Worm (Caenorhabditis elegans) whole organism, L1 larva: ENCODE measurements around the gene lido-6.

Experiments
- Y116A8C.19 ChIP-seq: sonication (generic microtip); optimal IDR thresholded peaks from 2 replicates; lab custom pipeline; 2016; ENCODE audit warnings: missing compliant biosample characterization, missing genetic modification characterization, borderline replicate concordance
- aha-1 ChIP-seq: fragments of 150-350 bp; optimal IDR thresholded peaks from 2 replicates; lab custom pipeline; 2014; ENCODE audit warnings: missing biosample characterization, missing genetic modification characterization
- ama-1 ChIP-seq: fragments of 150-350 bp; optimal IDR thresholded peaks from 2 replicates; lab custom pipeline; 2014
- blmp-1 ChIP-seq: fragments of 150-350 bp; optimal IDR thresholded peaks from 2 replicates; lab custom pipeline; 2014; ENCODE audit warnings: missing biosample characterization, missing genetic modification characterization
- dsc-1 ChIP-seq: sonication (generic microtip); optimal IDR thresholded peaks from 2 replicates; lab custom pipeline; 2016; ENCODE audit warnings: mild to moderate bottlenecking, missing genetic modification characterization, missing compliant biosample characterization
- efl-1 ChIP-seq, 4 experiments: fragments of 150-350 bp; optimal IDR thresholded peaks in 3 of 4; peaks in 1 of 4; 1 replicate in 1 of 4; 2 replicates in 3 of 4; lab custom pipeline; 2014; ENCODE audit warnings: missing biosample characterization in 2 of 4, missing genetic modification characterization in 2 of 4, missing genetic modification reagents in 2 of 4
- efl-3 ChIP-seq: fragments of 200-800 bp; sonication (Bioruptor generic); optimal IDR thresholded peaks from 2 replicates; lab custom pipeline; 2018; ENCODE audit warnings: mild to moderate bottlenecking, missing genetic modification characterization, missing compliant biosample characterization
- elt-2 ChIP-seq: sonication (generic microtip); optimal IDR thresholded peaks from 2 replicates; lab custom pipeline; 2016; ENCODE audit warnings: missing genetic modification characterization, mild to moderate bottlenecking, inconsistent platforms, missing compliant biosample characterization, missing genetic modification reagents
- elt-3 ChIP-seq, 6 experiments: fragments of 150-350 bp in 1 of 6; sonication (generic microtip); optimal IDR thresholded peaks; 2 replicates each; lab custom pipeline; 2017 to 2018; ENCODE audit warnings: missing biosample characterization in 6 of 6, missing genetic modification characterization in 6 of 6, inconsistent platforms in 1 of 6
- fkh-8 ChIP-seq: sonication (generic microtip); optimal IDR thresholded peaks from 2 replicates; lab custom pipeline; 2016; ENCODE audit warnings: mild to moderate bottlenecking, missing genetic modification characterization, missing compliant biosample characterization
- fos-1 ChIP-seq: fragments of 150-350 bp; optimal IDR thresholded peaks from 2 replicates; lab custom pipeline; 2014; ENCODE audit warnings: missing biosample characterization, missing genetic modification characterization
- grh-1 ChIP-seq: fragments of 200-800 bp; sonication (Bioruptor generic); IDR thresholded peaks from 2 replicates; pipeline ENCODE4 v1.3.6; 2022; ENCODE audit warnings: missing genetic modification reagents, missing genetic modification characterization, missing compliant biosample characterization
- hlh-4 ChIP-seq: sonication (generic microtip); optimal IDR thresholded peaks from 2 replicates; lab custom pipeline; 2016; ENCODE audit warnings: mild to moderate bottlenecking, missing genetic modification characterization, missing compliant biosample characterization
- hpl-2 ChIP-seq: fragments of 150-350 bp; optimal IDR thresholded peaks from 2 replicates; lab custom pipeline; 2014; ENCODE audit warnings: missing biosample characterization, missing genetic modification reagents, missing genetic modification characterization
- irx-1 ChIP-seq: sonication (generic microtip); optimal IDR thresholded peaks from 2 replicates; lab custom pipeline; 2016; ENCODE audit warnings: missing genetic modification characterization, missing compliant biosample characterization
- isw-1 ChIP-seq: fragments of 200-800 bp; sonication (Bioruptor generic); IDR thresholded peaks from 2 replicates; pipeline ENCODE4 v1.3.6; 2022; ENCODE audit warnings: missing genetic modification characterization, missing compliant biosample characterization
- lin-13 ChIP-seq: fragments of 150-350 bp; optimal IDR thresholded peaks from 2 replicates; lab custom pipeline; 2014; ENCODE audit warnings: missing biosample characterization, missing genetic modification reagents, missing genetic modification characterization
- lin-14 ChIP-seq: fragments of 200-800 bp; sonication (Bioruptor generic); optimal IDR thresholded peaks from 2 replicates; lab custom pipeline; 2018; ENCODE audit warnings: mild to moderate bottlenecking, missing genetic modification characterization, moderate library complexity, missing compliant biosample characterization
- lin-35 ChIP-seq, 2 experiments: fragments of 150-350 bp; optimal IDR thresholded peaks; 2 replicates each; lab custom pipeline; 2014; ENCODE audit warnings: missing biosample characterization in 2 of 2, missing genetic modification characterization in 2 of 2, missing genetic modification reagents in 2 of 2
- lin-39 ChIP-seq: fragments of 150-350 bp; optimal IDR thresholded peaks from 2 replicates; lab custom pipeline; 2014; ENCODE audit warnings: missing biosample characterization, missing genetic modification reagents, missing genetic modification characterization
- lsy-2 ChIP-seq, 2 experiments: fragments of 150-350 bp; optimal IDR thresholded peaks; 2 replicates each; lab custom pipeline; 2014; ENCODE audit warnings: missing biosample characterization in 2 of 2, missing genetic modification characterization in 2 of 2
- mab-9 ChIP-seq: fragments of 200-800 bp; sonication (Bioruptor generic); IDR thresholded peaks from 2 replicates; pipeline ENCODE4 v1.3.6; 2022; ENCODE audit warnings: missing genetic modification reagents, missing genetic modification characterization, missing compliant biosample characterization
- mdl-1 ChIP-seq, 2 experiments: fragments of 150-350 bp; optimal IDR thresholded peaks; 2 replicates each; lab custom pipeline; 2014 to 2017; ENCODE audit warnings: missing biosample characterization in 2 of 2, missing genetic modification characterization in 2 of 2, inconsistent platforms in 1 of 2
- mep-1 ChIP-seq: fragments of 150-350 bp; optimal IDR thresholded peaks from 2 replicates; lab custom pipeline; 2014; ENCODE audit warnings: missing biosample characterization, missing genetic modification characterization
- nhr-11 ChIP-seq: fragments of 150-350 bp; optimal IDR thresholded peaks from 2 replicates; lab custom pipeline; 2014; ENCODE audit warnings: missing biosample characterization, missing genetic modification characterization
- nhr-12 ChIP-seq: sonication (generic microtip); optimal IDR thresholded peaks from 2 replicates; lab custom pipeline; 2017; ENCODE audit warnings: missing biosample characterization, missing genetic modification characterization
- nhr-19 ChIP-seq: fragments of 200-800 bp; sonication (Bioruptor generic); conservative IDR thresholded peaks from 2 replicates; pipeline ENCODE4 v1.3.6; 2022; ENCODE audit warnings: missing genetic modification characterization, missing compliant biosample characterization
- nhr-20 ChIP-seq: sonication (generic microtip); optimal IDR thresholded peaks from 2 replicates; lab custom pipeline; 2016; ENCODE audit warnings: mild to moderate bottlenecking, missing genetic modification characterization, missing compliant biosample characterization
- nhr-71 ChIP-seq: sonication (generic microtip); optimal IDR thresholded peaks from 2 replicates; lab custom pipeline; 2016; ENCODE audit warnings: mild to moderate bottlenecking, missing genetic modification characterization, moderate library complexity, missing compliant biosample characterization
- nhr-77 ChIP-seq: fragments of 150-350 bp; optimal IDR thresholded peaks from 2 replicates; lab custom pipeline; 2014; ENCODE audit warnings: missing biosample characterization, missing genetic modification characterization
- nhr-84 ChIP-seq: sonication (generic microtip); optimal IDR thresholded peaks from 2 replicates; lab custom pipeline; 2017; ENCODE audit warnings: missing biosample characterization, missing genetic modification characterization
- nhr-85 ChIP-seq: sonication (generic microtip); peaks from one replicate; lab custom pipeline; 2016; ENCODE audit warnings: missing genetic modification characterization, inconsistent platforms, missing compliant biosample characterization
- nhr-90 ChIP-seq: sonication (generic microtip); optimal IDR thresholded peaks from 2 replicates; lab custom pipeline; 2016; ENCODE audit warnings: mild to moderate bottlenecking, missing genetic modification characterization, missing compliant biosample characterization; ENCODE audit not compliant: poor library complexity
- pax-3 ChIP-seq: fragments of 200-800 bp; sonication (Bioruptor generic); optimal IDR thresholded peaks from 2 replicates; lab custom pipeline; 2018; ENCODE audit warnings: mild to moderate bottlenecking, missing genetic modification characterization, moderate library complexity, missing compliant biosample characterization
- skn-1 ChIP-seq: fragments of 150-350 bp; optimal IDR thresholded peaks from 2 replicates; lab custom pipeline; 2014; ENCODE audit warnings: missing biosample characterization, missing genetic modification characterization
- snu-23 ChIP-seq: sonication (generic microtip); optimal IDR thresholded peaks from 2 replicates; lab custom pipeline; 2016; ENCODE audit warnings: missing genetic modification characterization, missing compliant biosample characterization
- sox-4 ChIP-seq: sonication (generic microtip); optimal IDR thresholded peaks from 2 replicates; lab custom pipeline; 2016; ENCODE audit warnings: missing genetic modification characterization, missing compliant biosample characterization
- tbx-2 ChIP-seq: sonication (generic microtip); optimal IDR thresholded peaks from 2 replicates; lab custom pipeline; 2016; ENCODE audit warnings: missing genetic modification characterization, missing compliant biosample characterization
- unc-86 ChIP-seq: sonication (generic microtip); optimal IDR thresholded peaks from 2 replicates; lab custom pipeline; 2016; ENCODE audit warnings: missing genetic modification characterization, missing compliant biosample characterization
- vab-15 ChIP-seq: sonication (generic microtip); optimal IDR thresholded peaks from 2 replicates; lab custom pipeline; 2017; ENCODE audit warnings: missing genotype, mild to moderate bottlenecking, missing genetic modification characterization, missing compliant biosample characterization

The lido-6 gene

DNA sequence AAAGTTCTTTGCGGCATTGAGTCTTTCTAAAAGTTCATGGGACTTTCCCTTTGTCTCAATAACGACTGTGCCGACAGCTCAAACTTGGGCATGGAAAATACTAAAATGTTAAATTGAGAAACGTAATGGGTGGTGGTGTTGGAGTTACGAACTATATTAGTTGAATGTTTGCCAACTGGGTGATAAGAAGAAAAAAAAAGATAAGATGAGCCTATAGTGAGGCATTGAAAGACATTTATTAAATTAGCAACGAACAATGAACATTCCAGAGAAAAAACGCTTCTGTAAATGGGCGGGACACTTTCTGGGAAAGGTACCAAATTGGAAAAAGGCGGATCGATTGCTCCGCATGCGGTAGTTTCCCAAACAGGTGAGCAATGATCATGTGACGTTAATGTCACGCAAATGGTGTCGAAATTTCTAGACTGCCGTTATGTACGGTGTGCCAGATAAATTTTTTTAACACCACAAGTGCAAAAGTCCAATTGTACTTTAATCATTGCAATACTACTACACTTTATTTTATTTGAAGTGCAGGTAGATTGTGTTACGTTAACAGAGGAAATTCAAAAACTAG lies 24.3 kb upstream of the lido-6 start:
- TF ChIP-seq elt-2 (peak; percentile 86), nhr-90 (peak; percentile 29), nhr-19 (no peak), efl-1 (optimal IDR thresholded peaks at IDR 0.05; lab: Kevin White, UChicago) (no peak), efl-1 (GFP tag; optimal IDR thresholded peaks at IDR 0.05 in 1 of 2; lab: Kevin White, UChicago) (peak in 1 of 2 experiments; percentile 16), lin-35 (GFP tag; optimal IDR thresholded peaks at IDR 0.05; lab: Kevin White, UChicago) (peak in 1 of 2 experiments; percentile 49), snu-23 (no peak), nhr-71 (tag; lab: Kevin White, UChicago) (peak; percentile 21), Y116A8C.19 (tag; lab: Kevin White, UChicago) (no peak), nhr-20 (tag; lab: Kevin White, UChicago) (peak; percentile 61), lsy-2 (tag; optimal IDR thresholded peaks at IDR 0.05; lab: Kevin White, UChicago) (no peak), nhr-12 (tag; lab: Kevin White, UChicago) (no peak)

DNA sequence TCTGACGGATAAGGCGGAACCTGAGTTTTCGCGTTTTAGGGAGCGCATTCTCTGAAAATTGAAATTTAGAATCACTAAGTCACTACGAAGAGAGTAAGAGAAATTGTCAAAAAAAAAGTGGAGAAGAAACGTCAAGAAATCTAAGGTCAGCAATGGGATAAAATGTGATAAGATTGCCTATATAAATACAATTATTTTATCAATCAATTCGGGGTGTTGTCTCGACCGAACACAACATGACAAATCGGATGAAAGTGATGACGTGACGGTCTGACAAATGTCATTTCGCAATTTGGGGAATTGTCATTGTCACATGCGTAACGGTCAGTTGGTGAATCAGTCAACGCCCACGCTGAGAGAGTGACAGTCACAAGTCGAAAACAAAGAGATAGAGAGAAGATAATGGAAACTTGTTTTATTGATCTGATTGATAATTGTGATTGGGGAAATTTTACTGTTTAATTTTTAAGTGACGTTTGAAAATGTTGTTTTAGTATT lies 23.1 kb upstream of the lido-6 start, which contains the start of gene cnp-3:
Gene cnp-3 (minus strand): TSS at position 51 of the 498 bp plus-strand sequence.
- no peak for TF ChIP-seq efl-3 (GFP tag; lab: Kevin White, UChicago)
- TF ChIP-seq nhr-20 (tag; lab: Kevin White, UChicago): peak; percentile 58
- no peak for TF ChIP-seq lin-39 (tag; lab: Kevin White, UChicago)
- TF ChIP-seq nhr-85: peak; percentile 85
- peak; percentile 82 for TF ChIP-seq skn-1 (tag; lab: Kevin White, UChicago)
- no peak for TF ChIP-seq vab-15
- peak; percentile 73 for TF ChIP-seq blmp-1 (tag; lab: Kevin White, UChicago)
- TF ChIP-seq nhr-11 (tag; lab: Kevin White, UChicago): no peak
- TF ChIP-seq lin-14 (GFP tag; lab: Kevin White, UChicago): peak; percentile 78
- TF ChIP-seq hlh-4 (tag; lab: Kevin White, UChicago): no peak
- no peak for TF ChIP-seq pax-3 (tag; lab: Kevin White, UChicago)
- no peak for TF ChIP-seq sox-4 (tag; lab: Kevin White, UChicago)
- no peak for TF ChIP-seq isw-1 (GFP tag; lab: Robert Waterston, UW)
- TF ChIP-seq nhr-90: peak; percentile 47
- peak in 1 of 2 experiments; percentile 63 for TF ChIP-seq mdl-1 (tag; optimal IDR thresholded peaks at IDR 0.05; lab: Kevin White, UChicago)
- TF ChIP-seq nhr-71 (tag; lab: Kevin White, UChicago): peak; percentile 54
- TF ChIP-seq fkh-8 (tag; lab: Kevin White, UChicago): no peak
- TF ChIP-seq hpl-2 (GFP tag; lab: Kevin White, UChicago): no peak
- no peak for TF ChIP-seq fos-1 (tag; lab: Kevin White, UChicago)
- TF ChIP-seq grh-1 (GFP tag; lab: Robert Waterston, UW): peak; percentile 56; the same call in 1 of the 2 replicates
- peak in 2 of 6 experiments; percentile 79 to 96 for TF ChIP-seq elt-3 (tag; optimal IDR thresholded peaks at IDR 0.05; lab: Kevin White, UChicago)
- no peak for TF ChIP-seq nhr-77 (tag; lab: Kevin White, UChicago)
- TF ChIP-seq tbx-2 (tag; lab: Kevin White, UChicago): peak; percentile 31
- TF ChIP-seq nhr-84 (tag; lab: Kevin White, UChicago): no peak
- TF ChIP-seq lin-35 (GFP tag; optimal IDR thresholded peaks at IDR 0.05; lab: Kevin White, UChicago): peak in 1 of 2 experiments; percentile 49
- TF ChIP-seq efl-1 (optimal IDR thresholded peaks at IDR 0.05; lab: Kevin White, UChicago): no peak
- TF ChIP-seq efl-1 (GFP tag; optimal IDR thresholded peaks at IDR 0.05 in 1 of 2; lab: Kevin White, UChicago): peak in 1 of 2 experiments; percentile 79
- TF ChIP-seq unc-86: no peak
- TF ChIP-seq snu-23: peak; percentile 38
- TF ChIP-seq dsc-1 (tag; lab: Kevin White, UChicago): no peak

- peak in 1 of 2 experiments; percentile 31 for TF ChIP-seq lin-35 (GFP tag; optimal IDR thresholded peaks at IDR 0.05; lab: Kevin White, UChicago)
- no peak for TF ChIP-seq mab-9
- no peak for TF ChIP-seq vab-15
- TF ChIP-seq nhr-85: peak; percentile 54
- TF ChIP-seq lin-13 (GFP tag; lab: Kevin White, UChicago): peak; percentile 4
- peak; percentile 28 for TF ChIP-seq skn-1 (tag; lab: Kevin White, UChicago)
- TF ChIP-seq mep-1 (tag; lab: Kevin White, UChicago): peak; percentile 10
- peak; percentile 11 for TF ChIP-seq ama-1 (lab: Kevin White, UChicago)
- TF ChIP-seq nhr-90: peak; percentile 37
- TF ChIP-seq isw-1 (GFP tag; lab: Robert Waterston, UW): no peak
- peak; percentile 2 for TF ChIP-seq nhr-20 (tag; lab: Kevin White, UChicago)
- no peak for TF ChIP-seq efl-3 (GFP tag; lab: Kevin White, UChicago)
- TF ChIP-seq aha-1 (tag; lab: Kevin White, UChicago): no peak
- no peak for TF ChIP-seq Y116A8C.19 (tag; lab: Kevin White, UChicago)
- no peak for TF ChIP-seq sox-4 (tag; lab: Kevin White, UChicago)
- TF ChIP-seq nhr-71 (tag; lab: Kevin White, UChicago): peak; percentile 22
- TF ChIP-seq elt-2: peak; percentile 70
- no peak for TF ChIP-seq irx-1
- TF ChIP-seq, all 84 proteins: peak for 10
These were observed 20.7 kb upstream of the lido-6 start for ce11 chrX:17135704-17136103.
